Fruit fly (Drosophila melanogaster) whole organism, embryonic: ENCODE results near the gene rictor.

Experiments used
- CG10209 ChIP-seq: fragments of 200-800 bp; sonication (Bioruptor generic); optimal IDR thresholded peaks from 3 replicates; lab custom pipeline; 2017; ENCODE audit warnings: missing biosample characterization, mild to moderate bottlenecking, missing genetic modification characterization, missing genetic modification reagents
- CG10462 ChIP-seq: fragments of 200-800 bp; sonication (Bioruptor generic); optimal IDR thresholded peaks from 2 replicates; lab custom pipeline; 2016; ENCODE audit warnings: missing biosample characterization, missing genetic modification characterization
- CG10959 ChIP-seq: fragments of 200-800 bp; sonication (Bioruptor generic); IDR thresholded peaks from 2 replicates; pipeline ENCODE4 v1.3.6; 2022; ENCODE audit warnings: missing biosample characterization, missing genetic modification characterization
- CG10979 ChIP-seq: fragments of 200-800 bp; sonication (Bioruptor generic); optimal IDR thresholded peaks from 2 replicates; lab custom pipeline; 2018; ENCODE audit warnings: missing biosample characterization, mild to moderate bottlenecking, missing genetic modification characterization, moderate library complexity
- CG13894 ChIP-seq: fragments of 200-800 bp; sonication (Bioruptor generic); optimal IDR thresholded peaks from 3 replicates; lab custom pipeline; 2018; ENCODE audit warnings: missing biosample characterization, mild to moderate bottlenecking, missing genetic modification characterization, moderate library complexity
- CG14860 ChIP-seq: fragments of 200-800 bp; sonication (Bioruptor generic); IDR thresholded peaks from 3 replicates; pipeline ENCODE4 v1.3.6; 2022; ENCODE audit warnings: missing biosample characterization, missing genetic modification characterization; ENCODE audit not compliant: partially characterized antibody
- CG14965 ChIP-seq: fragments of 200-800 bp; sonication (Bioruptor generic); optimal IDR thresholded peaks from 2 replicates; lab custom pipeline; 2016; ENCODE audit warnings: missing biosample characterization, missing genetic modification characterization, borderline replicate concordance
- CG1529 ChIP-seq: fragments of 200-800 bp; sonication (Bioruptor generic); optimal IDR thresholded peaks from 3 replicates; lab custom pipeline; 2018; ENCODE audit warnings: missing biosample characterization, missing genetic modification characterization
- CG15601 ChIP-seq: fragments of 200-800 bp; sonication (Bioruptor generic); optimal IDR thresholded peaks from 3 replicates; lab custom pipeline; 2019; ENCODE audit warnings: missing biosample characterization, mild to moderate bottlenecking, missing genetic modification characterization, moderate library complexity
- CG17612 ChIP-seq: fragments of 200-800 bp; sonication (Bioruptor generic); IDR thresholded peaks from 2 replicates; pipeline ENCODE4 v1.3.6; 2022; ENCODE audit warnings: missing biosample characterization, missing genetic modification characterization
- CG18619 ChIP-seq: fragments of 200-800 bp; sonication (Bioruptor generic); optimal IDR thresholded peaks from 3 replicates; lab custom pipeline; 2017; ENCODE audit warnings: missing biosample characterization, mild to moderate bottlenecking, missing genetic modification characterization
- CG2116 ChIP-seq: fragments of 200-800 bp; sonication (Bioruptor generic); optimal IDR thresholded peaks from 3 replicates; lab custom pipeline; 2018; ENCODE audit warnings: missing biosample characterization, mild to moderate bottlenecking, missing genetic modification characterization
- CG2875 ChIP-seq: fragments of 200-800 bp; sonication (Bioruptor generic); optimal IDR thresholded peaks from 2 replicates; lab custom pipeline; 2017; ENCODE audit warnings: missing biosample characterization, mild to moderate bottlenecking, missing genetic modification characterization, missing genetic modification reagents
- CG3281 ChIP-seq: fragments of 200-800 bp; sonication (Bioruptor generic); optimal IDR thresholded peaks from 3 replicates; lab custom pipeline; 2017; ENCODE audit warnings: missing biosample characterization, mild to moderate bottlenecking, missing genetic modification characterization
- CG34376 ChIP-seq: fragments of 200-800 bp; sonication (Bioruptor generic); optimal IDR thresholded peaks from 2 replicates; lab custom pipeline; 2018; ENCODE audit warnings: missing biosample characterization, mild to moderate bottlenecking, missing genetic modification characterization
- CG6272 ChIP-seq: fragments of 200-800 bp; sonication (Bioruptor generic); IDR thresholded peaks from 2 replicates; pipeline ENCODE4 v1.3.6; 2022; ENCODE audit warnings: missing biosample characterization, missing genetic modification characterization
- CG6791 ChIP-seq: fragments of 200-800 bp; sonication (Bioruptor generic); IDR thresholded peaks from 3 replicates; pipeline ENCODE4 v1.3.6; 2022; ENCODE audit warnings: missing biosample characterization, missing genetic modification characterization; ENCODE audit not compliant: partially characterized antibody
- CG7839 ChIP-seq: fragments of 200-800 bp; sonication (Bioruptor generic); optimal IDR thresholded peaks from 3 replicates; lab custom pipeline; 2018; ENCODE audit warnings: missing biosample characterization, mild to moderate bottlenecking, missing genetic modification characterization, moderate library complexity
- Dbx ChIP-seq: fragments of 200-800 bp; sonication (Bioruptor generic); IDR thresholded peaks from 3 replicates; pipeline ENCODE4 v1.3.6; 2022; ENCODE audit warnings: missing biosample characterization, missing genetic modification characterization
- Dip2 ChIP-seq: fragments of 200-800 bp; sonication (Bioruptor generic); IDR thresholded peaks from 2 replicates; pipeline ENCODE4 v1.3.6; 2022; ENCODE audit warnings: missing biosample characterization, missing genetic modification characterization
- Dref ChIP-seq: fragments of 200-800 bp; sonication (Bioruptor generic); IDR thresholded peaks from 2 replicates; pipeline ENCODE4 v1.3.6; 2022; ENCODE audit warnings: missing biosample characterization, missing genetic modification characterization
- E2f1 ChIP-seq: fragments of 200-800 bp; sonication (Bioruptor generic); IDR thresholded peaks from 2 replicates; pipeline ENCODE4 v1.3.6; 2022; ENCODE audit warnings: missing biosample characterization, missing genetic modification characterization
- Ets65A ChIP-seq: fragments of 200-800 bp; sonication (Bioruptor generic); peaks from one replicate; lab custom pipeline; 2016; ENCODE audit warnings: missing biosample characterization, missing genetic modification characterization
- Fer3 ChIP-seq: fragments of 200-800 bp; sonication (Bioruptor generic); optimal IDR thresholded peaks from 2 replicates; lab custom pipeline; 2018; ENCODE audit warnings: missing biosample characterization, mild to moderate bottlenecking, missing genetic modification characterization, moderate library complexity
- HmgD ChIP-seq: fragments of 200-800 bp; sonication (Bioruptor generic); optimal IDR thresholded peaks from 3 replicates; lab custom pipeline; 2016; ENCODE audit warnings: missing biosample characterization, missing genetic modification characterization
- Lhr ChIP-seq: fragments of 200-800 bp; sonication (Bioruptor generic); optimal IDR thresholded peaks from 3 replicates; lab custom pipeline; 2017; ENCODE audit warnings: mild to moderate bottlenecking, missing biosample characterization, missing genetic modification reagents, missing genetic modification characterization
- Max ChIP-seq: fragments of 200-800 bp; sonication (Bioruptor generic); optimal IDR thresholded peaks from 2 replicates; lab custom pipeline; 2016; ENCODE audit warnings: missing biosample characterization, mild to moderate bottlenecking, missing genetic modification characterization
- Nf-YC ChIP-seq: fragments of 200-800 bp; optimal IDR thresholded peaks from 3 replicates; lab custom pipeline; 2019; ENCODE audit warnings: missing biosample characterization, mild to moderate bottlenecking, missing genetic modification characterization, moderate library complexity
- Oaz ChIP-seq: fragments of 200-800 bp; sonication (Bioruptor generic); IDR thresholded peaks from 2 replicates; pipeline ENCODE4 v1.3.6; 2022; ENCODE audit warnings: missing biosample characterization, missing genetic modification characterization
- Ravus ChIP-seq: fragments of 200-800 bp; sonication (Bioruptor generic); IDR thresholded peaks from 2 replicates; pipeline ENCODE4 v1.3.6; 2022; ENCODE audit warnings: missing biosample characterization, missing genetic modification characterization
- Side ChIP-seq: fragments of 200-800 bp; sonication (Bioruptor generic); optimal IDR thresholded peaks from 2 replicates; lab custom pipeline; 2016; ENCODE audit warnings: missing biosample characterization, missing genetic modification characterization
- Sry-β ChIP-seq: fragments of 200-800 bp; sonication (Bioruptor generic); optimal IDR thresholded peaks from 2 replicates; lab custom pipeline; 2018; ENCODE audit warnings: missing biosample characterization, mild to moderate bottlenecking, missing genetic modification characterization, moderate library complexity
- Xrp1 ChIP-seq: fragments of 200-800 bp; sonication (Bioruptor generic); IDR thresholded peaks from 2 replicates; pipeline ENCODE4 v1.3.6; 2022; ENCODE audit warnings: missing biosample characterization, missing genetic modification characterization
- ab ChIP-seq: fragments of 200-800 bp; sonication (Bioruptor generic); optimal IDR thresholded peaks from 2 replicates; lab custom pipeline; 2016; ENCODE audit warnings: missing biosample characterization, missing genetic modification characterization
- ap ChIP-seq: fragments of 200-800 bp; sonication (Bioruptor generic); IDR thresholded peaks from 2 replicates; pipeline ENCODE4 v1.3.6; 2022; ENCODE audit warnings: missing biosample characterization, missing genetic modification characterization
- crp ChIP-seq, 2 experiments: fragments of 200-800 bp; sonication (Bioruptor generic); optimal IDR thresholded peaks; 2 replicates in 1 of 2; 3 replicates in 1 of 2; lab custom pipeline; 2017; ENCODE audit warnings: missing biosample characterization in 2 of 2, missing genetic modification characterization in 2 of 2, mild to moderate bottlenecking in 1 of 2, moderate library complexity in 1 of 2
- dati ChIP-seq: fragments of 200-800 bp; sonication (Bioruptor generic); IDR thresholded peaks from 2 replicates; pipeline ENCODE4 v1.3.6; 2022; ENCODE audit warnings: missing biosample characterization, missing genetic modification characterization
- exex ChIP-seq: fragments of 200-800 bp; sonication (Bioruptor generic); optimal IDR thresholded peaks from 4 replicates; lab custom pipeline; 2018; ENCODE audit warnings: missing biosample characterization, mild to moderate bottlenecking, missing genetic modification characterization, moderate library complexity
- fd96Cb ChIP-seq: fragments of 200-800 bp; sonication (Bioruptor generic); optimal IDR thresholded peaks from 2 replicates; lab custom pipeline; 2018; ENCODE audit warnings: missing biosample characterization, mild to moderate bottlenecking, missing genetic modification characterization, moderate library complexity
- gcm ChIP-seq: fragments of 200-800 bp; sonication (Bioruptor generic); optimal IDR thresholded peaks from 2 replicates; lab custom pipeline; 2019; ENCODE audit warnings: missing biosample characterization, mild to moderate bottlenecking, missing genetic modification characterization, moderate library complexity
- grn ChIP-seq: fragments of 200-800 bp; sonication (Bioruptor generic); optimal IDR thresholded peaks from 3 replicates; lab custom pipeline; 2017; ENCODE audit warnings: missing biosample characterization, missing genetic modification characterization
- ham ChIP-seq: fragments of 200-800 bp; sonication (Bioruptor generic); IDR thresholded peaks from 2 replicates; pipeline ENCODE4 v1.3.6; 2022; ENCODE audit warnings: missing biosample characterization, missing genetic modification characterization
- lbe ChIP-seq: fragments of 200-800 bp; sonication (Bioruptor generic); optimal IDR thresholded peaks from 2 replicates; lab custom pipeline; 2016; ENCODE audit warnings: missing biosample characterization, mild to moderate bottlenecking, missing genetic modification characterization
- onecut ChIP-seq: fragments of 200-800 bp; sonication (Bioruptor generic); IDR thresholded peaks from 2 replicates; pipeline ENCODE4 v1.3.6; 2022; ENCODE audit warnings: missing biosample characterization, missing genetic modification characterization
- pnt ChIP-seq: fragments of 200-800 bp; sonication (Bioruptor generic); optimal IDR thresholded peaks from 3 replicates; lab custom pipeline; 2016; ENCODE audit warnings: missing biosample characterization, missing genetic modification characterization
- ranshi ChIP-seq: fragments of 200-800 bp; sonication (Bioruptor generic); IDR thresholded peaks from 2 replicates; pipeline ENCODE4 v1.3.6; 2022; ENCODE audit warnings: missing biosample characterization, missing genetic modification characterization
- slbo ChIP-seq: fragments of 200-800 bp; sonication (Bioruptor generic); IDR thresholded peaks from 2 replicates; pipeline ENCODE4 v1.3.6; 2022; ENCODE audit warnings: missing biosample characterization, missing genetic modification characterization
- tll ChIP-seq, 2 experiments: fragments of 200-800 bp in 1 of 2; fragments of >200 bp in 1 of 2; sonication (Bioruptor generic) in 1 of 2; optimal IDR thresholded peaks; 2 replicates each; lab custom pipeline; 2017 to 2019; ENCODE audit warnings: missing biosample characterization in 2 of 2, missing genetic modification characterization in 2 of 2, mild to moderate bottlenecking in 1 of 2, moderate library complexity in 1 of 2
- tup ChIP-seq: fragments of 200-800 bp; sonication (Bioruptor generic); optimal IDR thresholded peaks from 2 replicates; lab custom pipeline; 2016; ENCODE audit warnings: missing biosample characterization, mild to moderate bottlenecking, missing genetic modification characterization, moderate library complexity
- twi ChIP-seq: fragments of 200-800 bp; optimal IDR thresholded peaks from 2 replicates; lab custom pipeline; 2019; ENCODE audit warnings: missing biosample characterization, mild to moderate bottlenecking, missing genetic modification characterization, moderate library complexity
- zfh2 ChIP-seq: fragments of 200-800 bp; sonication (Bioruptor generic); optimal IDR thresholded peaks from 2 replicates; lab custom pipeline; 2016; ENCODE audit warnings: missing biosample characterization, missing genetic modification characterization

rictor gene

DNA sequence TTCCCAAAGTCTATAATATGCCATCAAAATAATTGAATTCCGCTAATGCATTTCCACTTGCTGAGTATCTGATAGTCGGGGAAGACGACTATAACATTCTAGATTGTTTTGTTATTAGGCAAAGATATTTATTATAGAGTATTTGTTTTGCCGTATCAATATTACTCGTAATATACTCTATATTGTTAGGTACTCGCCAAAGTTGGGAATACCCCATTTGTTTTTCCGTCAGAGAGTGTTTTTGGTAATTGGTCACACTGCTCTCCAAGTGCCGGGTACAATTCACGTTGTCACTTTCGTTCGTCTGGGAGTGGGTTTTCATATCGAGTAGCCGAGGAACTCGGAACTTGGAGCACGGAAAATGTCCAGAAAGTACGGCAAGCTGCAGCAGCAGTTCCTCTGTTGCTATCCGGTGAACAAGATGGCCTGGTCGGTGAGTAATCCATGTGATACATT, 17.6 kb downstream of the rictor start, which contains the start of gene CG7889 (continued):
- no peak for TF ChIP-seq pnt
- TF ChIP-seq gcm (GFP tag; lab: Kevin White, UChicago), result no peak
- TF ChIP-seq dati (GFP tag; lab: Robert Waterston, UW), result no peak
- no peak for TF ChIP-seq exex (tag; lab: Kevin White, UChicago)
- TF ChIP-seq CG10209, result peak; percentile 23
- TF ChIP-seq grn (GFP tag; lab: Kevin White, UChicago), result no peak
- TF ChIP-seq Xrp1, result peak; percentile 26; the same call in 1 of the 2 replicates
- TF ChIP-seq Nf-YC (tag; lab: Kevin White, UChicago), result peak; percentile 25
- peak; percentile 34 for TF ChIP-seq CG7839
- TF ChIP-seq ap (GFP tag; lab: Robert Waterston, UW), result 0 out of 2 replicates have a peak, but pooled peaks have one; percentile 14
- no peak for TF ChIP-seq CG17612 (GFP tag; lab: Robert Waterston, UW)
- TF ChIP-seq slbo (GFP tag; lab: Robert Waterston, UW), result peak; percentile 53; the same call in 1 of the 2 replicates
- no peak for TF ChIP-seq ham
- no peak for TF ChIP-seq zfh2 (GFP tag; lab: Kevin White, UChicago)
- TF ChIP-seq Lhr, result no peak
- no peak for TF ChIP-seq CG10462 (GFP tag; lab: Kevin White, UChicago)
- TF ChIP-seq Dref (GFP tag; lab: Robert Waterston, UW), result no peak
- peak; percentile 26 for TF ChIP-seq CG3281
- TF ChIP-seq crp (GFP tag; optimal IDR thresholded peaks at IDR 0.05; lab: Kevin White, UChicago), result no peak
- TF ChIP-seq CG6272 (GFP tag; lab: Robert Waterston, UW), result no peak
- peak; percentile 11 for TF ChIP-seq fd96Cb (tag; lab: Kevin White, UChicago)
- TF ChIP-seq Dip2 (GFP tag; lab: Robert Waterston, UW), result no peak
- no peak for TF ChIP-seq HmgD (GFP tag; lab: Kevin White, UChicago)
- no peak for TF ChIP-seq lbe (GFP tag; lab: Kevin White, UChicago)
- no peak for TF ChIP-seq Fer3 (tag; lab: Kevin White, UChicago)
- TF ChIP-seq Sry-β, result no peak
- TF ChIP-seq CG34376 (GFP tag; lab: Kevin White, UChicago), result no peak
- no peak for TF ChIP-seq Ets65A (GFP tag; lab: Kevin White, UChicago)
- TF ChIP-seq CG10959 (GFP tag; lab: Robert Waterston, UW), result no peak
- no peak for TF ChIP-seq CG14965
- TF ChIP-seq Side (GFP tag; lab: Kevin White, UChicago), result peak; percentile 15
- no peak for TF ChIP-seq Oaz (GFP tag; lab: Robert Waterston, UW)
- no peak for TF ChIP-seq ab
- no peak for TF ChIP-seq CG2875 (GFP tag; lab: Kevin White, UChicago)
- no peak for TF ChIP-seq tup
- 0 out of 2 replicates have a peak, but pooled peaks have one; percentile 18 for TF ChIP-seq E2f1 (GFP tag; lab: Robert Waterston, UW)
- TF ChIP-seq Ravus (GFP tag; lab: Robert Waterston, UW), result no peak
- TF ChIP-seq twi (tag; lab: Kevin White, UChicago), result no peak
- TF ChIP-seq CG2116 (GFP tag; lab: Kevin White, UChicago), result no peak
- peak; percentile 39 for TF ChIP-seq Max (GFP tag; lab: Kevin White, UChicago)
- no peak for TF ChIP-seq CG18619
- no peak for TF ChIP-seq CG6791 (GFP tag; lab: Robert Waterston, UW)
- no peak for TF ChIP-seq onecut
- TF ChIP-seq CG14860 (GFP tag; lab: Robert Waterston, UW), result no peak
- no peak for TF ChIP-seq Dbx (GFP tag; lab: Robert Waterston, UW)
- peak; percentile 39 for TF ChIP-seq CG15601
- TF ChIP-seq ranshi (GFP tag; lab: Robert Waterston, UW), result no peak
- TF ChIP-seq CG13894 (tag; lab: Kevin White, UChicago), result no peak
- TF ChIP-seq CG1529 (GFP tag; lab: Kevin White, UChicago), result no peak
- TF ChIP-seq CG10979 (tag; lab: Kevin White, UChicago), result peak; percentile 10
- TF ChIP-seq tll (GFP tag; optimal IDR thresholded peaks at IDR 0.05; lab: Kevin White, UChicago), result no peak
